Worm (Caenorhabditis elegans) whole organism, L4 larva: Measurements from ENCODE around the gene T01G6.10.
A peak's percentile ranks its signal among the peaks of the same experiment; 100 is the strongest.

Experiments
- D1046.2 ChIP-seq: fragments of 200-800 bp; sonication (Bioruptor generic); IDR thresholded peaks from 2 replicates; pipeline ENCODE4 v1.3.6; 2022; ENCODE audit warnings: missing genetic modification characterization, missing compliant biosample characterization
- F37D6.2 ChIP-seq: sonication (generic microtip); optimal IDR thresholded peaks from 2 replicates; lab custom pipeline; 2016; ENCODE audit warnings: mild to moderate bottlenecking, missing genetic modification characterization, missing compliant biosample characterization
- F44E2.7 ChIP-seq: fragments of 200-800 bp; sonication (Bioruptor generic); IDR thresholded peaks from 2 replicates; pipeline ENCODE4 v2.1.2; 2022; ENCODE audit warnings: missing genetic modification characterization, missing compliant biosample characterization
- F49E8.2 ChIP-seq: sonication (generic microtip); optimal IDR thresholded peaks from 2 replicates; lab custom pipeline; 2016; ENCODE audit warnings: missing compliant biosample characterization, mild to moderate bottlenecking, missing genetic modification characterization, borderline replicate concordance
- T20F7.1 ChIP-seq: fragments of 200-800 bp; sonication (Bioruptor generic); optimal IDR thresholded peaks from 2 replicates; lab custom pipeline; 2018; ENCODE audit warnings: mild to moderate bottlenecking, missing genetic modification characterization, missing compliant biosample characterization
- Y105C5A.15 ChIP-seq: fragments of 200-800 bp; sonication (Bioruptor generic); IDR thresholded peaks from 2 replicates; pipeline ENCODE4 v1.3.6; 2022; ENCODE audit warnings: missing genetic modification characterization, missing compliant biosample characterization
- ZK337.2 ChIP-seq: fragments of 200-800 bp; sonication (Bioruptor generic); IDR thresholded peaks from 2 replicates; pipeline ENCODE4 v1.3.6; 2022; ENCODE audit warnings: missing genetic modification reagents, missing genetic modification characterization, missing compliant biosample characterization
- ZK546.5 ChIP-seq, 2 experiments: sonication (generic microtip); optimal IDR thresholded peaks; 2 replicates each; lab custom pipeline; 2017; ENCODE audit warnings: missing biosample characterization in 2 of 2, missing genetic modification characterization in 2 of 2
- aly-2 ChIP-seq: sonication (generic microtip); optimal IDR thresholded peaks from 2 replicates; lab custom pipeline; 2018; ENCODE audit warnings: missing biosample characterization, missing genetic modification characterization
- ama-1 ChIP-seq: fragments of 150-350 bp; optimal IDR thresholded peaks from 2 replicates; lab custom pipeline; 2014; ENCODE audit warnings: inconsistent platforms, mixed read lengths
- attf-4 ChIP-seq: sonication (generic microtip); optimal IDR thresholded peaks from 3 replicates; lab custom pipeline; 2017; ENCODE audit warnings: missing biosample characterization, missing genetic modification characterization
- ceh-20 ChIP-seq: fragments of 200-800 bp; sonication (Bioruptor generic); IDR thresholded peaks from 2 replicates; pipeline ENCODE4 v1.3.6; 2022; ENCODE audit warnings: missing genetic modification reagents, missing genetic modification characterization, missing compliant biosample characterization
- ces-1 ChIP-seq: fragments of 150-350 bp; sonication (generic microtip); optimal IDR thresholded peaks from 4 replicates; lab custom pipeline; 2014; ENCODE audit warnings: missing biosample characterization, missing genetic modification reagents, missing genetic modification characterization
- daf-12 ChIP-seq: fragments of 150-350 bp; optimal IDR thresholded peaks from 2 replicates; lab custom pipeline; 2014; ENCODE audit warnings: missing biosample characterization, missing genetic modification reagents, missing genetic modification characterization
- daf-16 ChIP-seq, 3 experiments: sonication (generic microtip); optimal IDR thresholded peaks; 2 replicates each; lab custom pipeline; 2016 to 2017; ENCODE audit warnings: missing genetic modification characterization in 3 of 3, missing genetic modification reagents in 3 of 3, mild to moderate bottlenecking in 2 of 3, missing compliant biosample characterization in 2 of 3, missing biosample characterization in 1 of 3, moderate library complexity in 1 of 3
- daf-19 ChIP-seq: fragments of 200-800 bp; sonication (Bioruptor generic); conservative IDR thresholded peaks from 2 replicates; pipeline ENCODE4 v1.3.6; 2022; ENCODE audit warnings: missing genetic modification characterization, missing compliant biosample characterization
- daf-8 ChIP-seq: fragments of 200-800 bp; sonication (Bioruptor generic); IDR thresholded peaks from 2 replicates; pipeline ENCODE4 v1.3.6; 2022; ENCODE audit warnings: missing genetic modification characterization, missing compliant biosample characterization
- dmd-6 ChIP-seq: fragments of 200-800 bp; sonication (Bioruptor generic); IDR thresholded peaks from 2 replicates; pipeline ENCODE4 v1.3.6; 2022; ENCODE audit warnings: missing genetic modification reagents, missing genetic modification characterization, missing compliant biosample characterization
- dmd-8 ChIP-seq: fragments of 200-800 bp; sonication (Bioruptor generic); IDR thresholded peaks from 2 replicates; pipeline ENCODE4 v1.3.6; 2022; ENCODE audit warnings: missing genetic modification characterization, missing compliant biosample characterization
- dmd-9 ChIP-seq: fragments of 200-800 bp; sonication (Bioruptor generic); IDR thresholded peaks from 2 replicates; pipeline ENCODE4 v1.3.6; 2022; ENCODE audit warnings: missing genetic modification reagents, missing genetic modification characterization, missing compliant biosample characterization
- dpl-1 ChIP-seq: fragments of 150-350 bp; optimal IDR thresholded peaks from 2 replicates; lab custom pipeline; 2014; ENCODE audit warnings: missing biosample characterization, missing genetic modification reagents, missing genetic modification characterization
- duxl-1 ChIP-seq: sonication (generic microtip); optimal IDR thresholded peaks from 2 replicates; lab custom pipeline; 2016; ENCODE audit warnings: mild to moderate bottlenecking, missing genetic modification characterization, moderate library complexity, missing compliant biosample characterization; ENCODE audit not compliant: poor library complexity
- dve-1 ChIP-seq: sonication (generic microtip); optimal IDR thresholded peaks from 2 replicates; lab custom pipeline; 2017; ENCODE audit warnings: antibody characterized with exemption, mild to moderate bottlenecking, missing genetic modification characterization, missing compliant biosample characterization; ENCODE audit not compliant: insufficient read depth
- egl-27 ChIP-seq: sonication (generic microtip); optimal IDR thresholded peaks from 3 replicates; lab custom pipeline; 2017; ENCODE audit warnings: missing biosample characterization, missing genetic modification reagents, missing genetic modification characterization
- egl-43 ChIP-seq: fragments of 200-800 bp; sonication (Bioruptor generic); IDR thresholded peaks from 2 replicates; pipeline ENCODE4 v1.3.6; 2022; ENCODE audit warnings: missing genetic modification reagents, missing genetic modification characterization, missing compliant biosample characterization
- fos-1 ChIP-seq: fragments of 150-350 bp; optimal IDR thresholded peaks from 2 replicates; lab custom pipeline; 2014; ENCODE audit warnings: missing biosample characterization, missing genetic modification characterization
- hif-1 ChIP-seq, 2 experiments: sonication (generic microtip); optimal IDR thresholded peaks; 2 replicates each; lab custom pipeline; 2016 to 2017; ENCODE audit warnings: missing compliant biosample characterization in 2 of 2, missing genetic modification characterization in 2 of 2, missing genetic modification reagents in 2 of 2, missing genotype in 2 of 2, mild to moderate bottlenecking in 1 of 2
- lin-1 ChIP-seq: fragments of 200-800 bp; sonication (Bioruptor generic); IDR thresholded peaks from 2 replicates; pipeline ENCODE4 v1.3.6; 2022; ENCODE audit warnings: missing genetic modification reagents, missing genetic modification characterization, missing compliant biosample characterization
- lin-29 ChIP-seq: fragments of 200-800 bp; sonication (Bioruptor generic); IDR thresholded peaks from 2 replicates; pipeline ENCODE4 v1.3.6; 2022; ENCODE audit warnings: missing genetic modification reagents, missing genetic modification characterization, missing compliant biosample characterization
- lin-38 ChIP-seq: fragments of 200-800 bp; sonication (Bioruptor generic); IDR thresholded peaks from 2 replicates; pipeline ENCODE4 v1.3.6; 2022; ENCODE audit warnings: missing genetic modification reagents, missing genetic modification characterization, missing compliant biosample characterization
- lin-39 ChIP-seq: fragments of 150-350 bp; optimal IDR thresholded peaks from 2 replicates; lab custom pipeline; 2014; ENCODE audit warnings: missing biosample characterization, missing genetic modification reagents, missing genetic modification characterization
- lir-3 ChIP-seq: sonication (generic microtip); optimal IDR thresholded peaks from 2 replicates; lab custom pipeline; 2016; ENCODE audit warnings: mild to moderate bottlenecking, missing genetic modification characterization, missing compliant biosample characterization
- madf-9 ChIP-seq: fragments of 200-800 bp; sonication (Bioruptor generic); conservative IDR thresholded peaks from 2 replicates; pipeline ENCODE4 v1.3.6; 2022; ENCODE audit warnings: missing genetic modification reagents, missing genetic modification characterization, missing compliant biosample characterization
- mxl-2 ChIP-seq: fragments of 200-800 bp; sonication (Bioruptor generic); conservative IDR thresholded peaks from 2 replicates; pipeline ENCODE4 v1.3.6; 2022; ENCODE audit warnings: missing genetic modification reagents, missing genetic modification characterization, missing compliant biosample characterization
- mxl-3 ChIP-seq: fragments of 200-800 bp; sonication (Bioruptor generic); optimal IDR thresholded peaks from 2 replicates; lab custom pipeline; 2018; ENCODE audit warnings: mild to moderate bottlenecking, missing genetic modification characterization, missing compliant biosample characterization
- nhr-10 ChIP-seq: fragments of 150-350 bp; optimal IDR thresholded peaks from 2 replicates; lab custom pipeline; 2014; ENCODE audit warnings: missing biosample characterization, missing genetic modification characterization
- nhr-11 ChIP-seq: fragments of 150-350 bp; optimal IDR thresholded peaks from 2 replicates; lab custom pipeline; 2014; ENCODE audit warnings: missing biosample characterization, missing genetic modification characterization
- nhr-111 ChIP-seq: fragments of 200-800 bp; sonication (Bioruptor generic); optimal IDR thresholded peaks from 2 replicates; lab custom pipeline; 2018; ENCODE audit warnings: mild to moderate bottlenecking, missing genetic modification characterization, missing compliant biosample characterization
- nhr-237 ChIP-seq: sonication (generic microtip); optimal IDR thresholded peaks from 2 replicates; lab custom pipeline; 2017; ENCODE audit warnings: missing biosample characterization, missing genetic modification characterization
- nhr-28 ChIP-seq: fragments of 150-350 bp; optimal IDR thresholded peaks from 2 replicates; lab custom pipeline; 2014; ENCODE audit warnings: missing biosample characterization, missing genetic modification characterization
- nhr-6 ChIP-seq: fragments of 150-350 bp; optimal IDR thresholded peaks from 2 replicates; lab custom pipeline; 2014; ENCODE audit warnings: missing biosample characterization, missing genetic modification characterization
- php-3 ChIP-seq: fragments of 200-800 bp; sonication (Bioruptor generic); IDR thresholded peaks from 2 replicates; pipeline ENCODE4 v1.3.6; 2022; ENCODE audit warnings: missing genetic modification reagents, missing genetic modification characterization, missing compliant biosample characterization
- set-16 ChIP-seq: fragments of 200-800 bp; sonication (Bioruptor generic); IDR thresholded peaks from 2 replicates; pipeline ENCODE4 v1.3.6; 2022; ENCODE audit warnings: missing genetic modification reagents, missing genetic modification characterization, missing compliant biosample characterization
- tra-1 ChIP-seq: fragments of 200-800 bp; sonication (Bioruptor generic); IDR thresholded peaks from 2 replicates; pipeline ENCODE4 v1.3.6; 2022; ENCODE audit warnings: missing genetic modification reagents, missing genetic modification characterization, missing compliant biosample characterization
- unc-130 ChIP-seq: sonication (generic microtip); optimal IDR thresholded peaks from 2 replicates; lab custom pipeline; 2016; ENCODE audit warnings: missing genetic modification reagents, missing genetic modification characterization, missing compliant biosample characterization
- unc-39 ChIP-seq: sonication (generic microtip); optimal IDR thresholded peaks from 2 replicates; lab custom pipeline; 2017; ENCODE audit warnings: missing biosample characterization, missing genetic modification characterization
- unc-62 ChIP-seq, 3 experiments: fragments of 150-350 bp in 1 of 3; sonication (generic microtip); optimal IDR thresholded peaks in 2 of 3; peaks in 1 of 3; 1 replicate in 1 of 3; 2 replicates in 2 of 3; lab custom pipeline; 2014 to 2017; ENCODE audit warnings: missing biosample characterization in 3 of 3, missing genetic modification characterization in 3 of 3, missing genetic modification reagents in 3 of 3, missing genotype in 1 of 3
- zag-1 ChIP-seq: fragments of 150-350 bp; optimal IDR thresholded peaks from 2 replicates; lab custom pipeline; 2014; ENCODE audit warnings: missing biosample characterization, missing genetic modification characterization
- zfp-2 ChIP-seq: sonication (generic microtip); optimal IDR thresholded peaks from 2 replicates; lab custom pipeline; 2016; ENCODE audit warnings: mild to moderate bottlenecking, missing genetic modification characterization, missing compliant biosample characterization
- zfp-3 ChIP-seq: fragments of 200-800 bp; sonication (Bioruptor generic); conservative IDR thresholded peaks from 2 replicates; pipeline ENCODE4 v1.3.6; 2022; ENCODE audit warnings: missing genetic modification reagents, missing genetic modification characterization, missing compliant biosample characterization
- zip-11 ChIP-seq: fragments of 200-800 bp; sonication (Bioruptor generic); IDR thresholded peaks from 2 replicates; pipeline ENCODE4 v1.3.6; 2022; ENCODE audit warnings: missing genetic modification characterization, missing compliant biosample characterization
- ztf-11 ChIP-seq: fragments of 150-350 bp; optimal IDR thresholded peaks from 2 replicates; lab custom pipeline; 2014; ENCODE audit warnings: missing biosample characterization, missing genetic modification characterization

T01G6.10 gene

ce11 chrV:532046-532445 is 29.0 kb upstream of the T01G6.10 start, which contains the start of gene nhr-58 (continued):
- TF ChIP-seq set-16 (GFP tag; lab: Robert Waterston, UW) (no peak), Y105C5A.15 (no peak), nhr-11 (tag; lab: Kevin White, UChicago) (peak; percentile 69), dmd-9 (GFP tag; lab: Robert Waterston, UW) (no peak), unc-39 (tag; lab: Kevin White, UChicago) (no peak), mxl-2 (GFP tag; lab: Robert Waterston, UW) (no peak), zip-11 (no peak), ceh-20 (GFP tag; lab: Robert Waterston, UW) (no peak), daf-19 (no peak), hif-1 (tag; optimal IDR thresholded peaks at IDR 0.05; lab: Kevin White, UChicago) (peak in 1 of 2 experiments; percentile 42), ZK337.2 (GFP tag; lab: Robert Waterston, UW) (no peak), F49E8.2 (tag; lab: Kevin White, UChicago) (no peak), fos-1 (no peak), aly-2 (tag; lab: Kevin White, UChicago) (no peak), nhr-28 (tag; lab: Kevin White, UChicago) (peak; percentile 98), unc-62 (GFP tag; optimal IDR thresholded peaks at IDR 0.05 in 1 of 2; lab: Kevin White, UChicago) (no peak), unc-62 (tag; optimal IDR thresholded peaks at IDR 0.05; lab: Kevin White, UChicago) (no peak), zfp-3 (GFP tag; lab: Robert Waterston, UW) (no peak), dve-1 (tag; lab: Kevin White, UChicago) (peak; percentile 94), dmd-8 (GFP tag; lab: Robert Waterston, UW) (no peak), php-3 (GFP tag; lab: Robert Waterston, UW) (no peak), ZK546.5 (tag; optimal IDR thresholded peaks at IDR 0.05; lab: Kevin White, UChicago) (no peak), ama-1 (lab: Kevin White, UChicago) (no peak), D1046.2 (no peak), lir-3 (tag; lab: Kevin White, UChicago) (no peak), egl-43 (GFP tag; lab: Robert Waterston, UW) (no peak), T20F7.1 (GFP tag; lab: Kevin White, UChicago) (no peak), nhr-6 (peak; percentile 79), nhr-10 (tag; lab: Kevin White, UChicago) (peak; percentile 59), madf-9 (GFP tag; lab: Robert Waterston, UW) (no peak), attf-4 (no peak), zag-1 (no peak), lin-29 (no peak), daf-8 (GFP tag; lab: Robert Waterston, UW) (no peak), lin-38 (GFP tag; lab: Robert Waterston, UW) (no peak), lin-1 (GFP tag; lab: Robert Waterston, UW) (peak; percentile 90), tra-1 (GFP tag; lab: Robert Waterston, UW) (no peak), mxl-3 (GFP tag; lab: Kevin White, UChicago) (peak; percentile 56), lin-39 (tag; lab: Kevin White, UChicago) (no peak), duxl-1 (tag; lab: Kevin White, UChicago) (peak; percentile 32), nhr-111 (GFP tag; lab: Kevin White, UChicago) (no peak), F44E2.7 (GFP tag; lab: Robert Waterston, UW) (no peak), ces-1 (GFP tag; lab: Kevin White, UChicago) (no peak), dpl-1 (GFP tag; lab: Kevin White, UChicago) (peak; percentile 16), nhr-237 (tag; lab: Kevin White, UChicago) (no peak), unc-130 (GFP tag; lab: Kevin White, UChicago) (no peak), ztf-11 (tag; lab: Kevin White, UChicago) (no peak), zfp-2 (tag; lab: Kevin White, UChicago) (no peak), daf-16 (GFP tag; optimal IDR thresholded peaks at IDR 0.05; lab: Kevin White, UChicago) (no peak), daf-16 (tag; optimal IDR thresholded peaks at IDR 0.05; lab: Kevin White, UChicago) (peak; percentile 63), dmd-6 (GFP tag; lab: Robert Waterston, UW) (peak; percentile 97), egl-27 (tag; lab: Kevin White, UChicago) (no peak), F37D6.2 (tag; lab: Kevin White, UChicago) (no peak), daf-12 (tag; lab: Kevin White, UChicago) (no peak)
